Fruit fly (Drosophila melanogaster): ENCODE results near the gene sr.
A peak's percentile ranks its signal among the peaks of the same experiment; 100 is the strongest.

Gene sr

dm6 chr3R:18078060-18078459, 12.5 kb upstream of the sr start:
- TF ChIP-seq cyc (GFP tag; optimal IDR thresholded peaks at IDR 0.05) (peak; percentile 29), CG31627 (GFP tag; optimal IDR thresholded peaks at IDR 0.05) (peak; percentile 32), achi (GFP tag; optimal IDR thresholded peaks at IDR 0.05) (peak; percentile 21), CG15336 (GFP tag; IDR thresholded peaks at IDR 0.05) (0 out of 2 replicates have a peak, but pooled peaks have one; percentile 13), Hr4 (GFP tag; optimal IDR thresholded peaks at IDR 0.05) (no peak), dsx (GFP tag; optimal IDR thresholded peaks at IDR 0.05; ENCODE audit: poor library complexity, severe bottlenecking) (peak; percentile 2), CG11902 (GFP tag; optimal IDR thresholded peaks at IDR 0.05) (no peak), Eip78C (GFP tag) (peak; percentile 86), topi (GFP tag; optimal IDR thresholded peaks at IDR 0.05) (peak; percentile 44), CG10669 (GFP tag; optimal IDR thresholded peaks at IDR 0.05) (peak; percentile 12), fd85E (GFP tag; optimal IDR thresholded peaks at IDR 0.05) (no peak), Sox14 (GFP tag; optimal IDR thresholded peaks at IDR 0.05) (peak; percentile 33), CG3919 (GFP tag; optimal IDR thresholded peaks at IDR 0.05) (no peak), Met (GFP tag; optimal IDR thresholded peaks at IDR 0.05) (peak; percentile 39), fkh (GFP tag; optimal IDR thresholded peaks at IDR 0.05) (no peak), Hr38 (GFP tag; optimal IDR thresholded peaks at IDR 0.05) (no peak), spab (GFP tag; optimal IDR thresholded peaks at IDR 0.05) (peak; percentile 45), CG32006 (GFP tag; optimal IDR thresholded peaks at IDR 0.05) (peak; percentile 40), CG6792 (GFP tag; optimal IDR thresholded peaks at IDR 0.05) (peak; percentile 22), CG10631 (GFP tag; optimal IDR thresholded peaks at IDR 0.05) (peak; percentile 39), CG1621 (tag; optimal IDR thresholded peaks at IDR 0.05) (peak; percentile 20), CG34406 (GFP tag; optimal IDR thresholded peaks at IDR 0.05) (no peak), Eip75B (GFP tag; optimal IDR thresholded peaks at IDR 0.05) (peak; percentile 36), Lpt (GFP tag; optimal IDR thresholded peaks at IDR 0.05) (no peak), ss (GFP tag; optimal IDR thresholded peaks at IDR 0.05) (peak; percentile 4 to 11), Smox (GFP tag; optimal IDR thresholded peaks at IDR 0.05) (peak; percentile 21), CG3032 (tag; optimal IDR thresholded peaks at IDR 0.05) (peak; percentile 54), svp (GFP tag) (peak; percentile 85), eg (GFP tag; IDR thresholded peaks at IDR 0.05) (no peak), acj6 (GFP tag; optimal IDR thresholded peaks at IDR 0.05) (peak; percentile 25), Ets96B (tag; optimal IDR thresholded peaks at IDR 0.05) (peak; percentile 42), lz (GFP tag; optimal IDR thresholded peaks at IDR 0.05) (peak; percentile 35), Ets21C (GFP tag; optimal IDR thresholded peaks at IDR 0.05) (peak; percentile 10), CG6163 (GFP tag; IDR thresholded peaks at IDR 0.05) (no peak), CG11762 (GFP tag; optimal IDR thresholded peaks at IDR 0.05; ENCODE audit: insufficient read depth) (no peak), salr (GFP tag; optimal IDR thresholded peaks at IDR 0.05) (no peak), fd59A (GFP tag; optimal IDR thresholded peaks at IDR 0.05) (peak; percentile 31), Hr39 (GFP tag; optimal IDR thresholded peaks at IDR 0.05) (peak; percentile 32), CG6808 (GFP tag; optimal IDR thresholded peaks at IDR 0.05) (peak; percentile 31), pdm3 (GFP tag; optimal IDR thresholded peaks at IDR 0.05) (no peak), Sox102F (GFP tag; optimal IDR thresholded peaks at IDR 0.05) (peak; percentile 31), net (GFP tag; optimal IDR thresholded peaks at IDR 0.05) (peak; percentile 9)

- no peak for TF ChIP-seq fd59A (GFP tag; optimal IDR thresholded peaks at IDR 0.05)
- no peak for TF ChIP-seq spab (GFP tag; optimal IDR thresholded peaks at IDR 0.05)
- TF ChIP-seq Sox15 (GFP tag; optimal IDR thresholded peaks at IDR 0.05) = no peak
- no peak for TF ChIP-seq CG34406 (GFP tag; optimal IDR thresholded peaks at IDR 0.05)
- no peak for TF ChIP-seq vri (GFP tag; optimal IDR thresholded peaks at IDR 0.05)
- TF ChIP-seq Smox (GFP tag; optimal IDR thresholded peaks at IDR 0.05) = no peak
- no peak for TF ChIP-seq achi (GFP tag; optimal IDR thresholded peaks at IDR 0.05)
- TF ChIP-seq Sox102F (GFP tag; optimal IDR thresholded peaks at IDR 0.05) = no peak
- TF ChIP-seq CG1621 (tag; optimal IDR thresholded peaks at IDR 0.05) = no peak
- no peak for TF ChIP-seq svp (GFP tag)
- TF ChIP-seq fd85E (GFP tag; optimal IDR thresholded peaks at IDR 0.05) = no peak
- TF ChIP-seq Gug (GFP tag; IDR thresholded peaks at IDR 0.05) = no peak
- no peak for TF ChIP-seq Ets21C (GFP tag; optimal IDR thresholded peaks at IDR 0.05)
- no peak for TF ChIP-seq CG6792 (GFP tag; optimal IDR thresholded peaks at IDR 0.05)
- no peak for TF ChIP-seq CG8119 (GFP tag; IDR thresholded peaks at IDR 0.05)
- no peak for TF ChIP-seq CG6163 (GFP tag; IDR thresholded peaks at IDR 0.05)
- TF ChIP-seq Eip75B (GFP tag; optimal IDR thresholded peaks at IDR 0.05) = no peak
Observed at dm6 chr3R:18080748-18081147, 9.9 kb upstream of the sr start, which contains the start of gene bard. Gene bard, plus strand, starts transcription at chr3R:18081048.

Measured in whole organism, prepupa.